Worm (Caenorhabditis elegans) whole organism, midembryonic: Measurements from ENCODE around the gene rps-1.

ENCODE experiments used
- cog-1 ChIP-seq: sonication (generic microtip); optimal IDR thresholded peaks from 2 replicates; lab custom pipeline; 2016; ENCODE audit warnings: missing genetic modification characterization, missing compliant biosample characterization
- flt-1 ChIP-seq: fragments of 200-800 bp; sonication (Bioruptor generic); IDR thresholded peaks from 2 replicates; pipeline ENCODE4 v1.3.6; 2022; ENCODE audit warnings: missing genetic modification characterization, missing compliant biosample characterization
- klf-2 ChIP-seq: fragments of 200-800 bp; sonication (Bioruptor generic); conservative IDR thresholded peaks from 2 replicates; pipeline ENCODE4 v1.3.6; 2022; ENCODE audit warnings: missing genetic modification reagents, missing genetic modification characterization, missing compliant biosample characterization
- med-1 ChIP-seq: sonication (generic microtip); optimal IDR thresholded peaks from 2 replicates; lab custom pipeline; 2017; ENCODE audit warnings: missing genetic modification characterization, mild to moderate bottlenecking, missing compliant biosample characterization, antibody characterized with exemption, missing genetic modification reagents; ENCODE audit not compliant: insufficient read depth
- ref-1 ChIP-seq: fragments of 200-800 bp; sonication (Bioruptor generic); conservative IDR thresholded peaks from 2 replicates; pipeline ENCODE4 v1.3.6; 2022; ENCODE audit warnings: missing genetic modification reagents, missing genetic modification characterization, missing compliant biosample characterization
- tab-1 ChIP-seq: fragments of 200-800 bp; sonication (Bioruptor generic); IDR thresholded peaks from 2 replicates; pipeline ENCODE4 v1.3.6; 2022; ENCODE audit warnings: missing genetic modification characterization, missing compliant biosample characterization
- ztf-23 ChIP-seq: fragments of 200-800 bp; sonication (Bioruptor generic); IDR thresholded peaks from 2 replicates; pipeline ENCODE4 v1.3.6; 2022; ENCODE audit warnings: missing genetic modification reagents, missing genetic modification characterization, missing compliant biosample characterization
- ztf-29 ChIP-seq: fragments of 200-800 bp; sonication (Bioruptor generic); IDR thresholded peaks from 2 replicates; pipeline ENCODE4 v1.3.6; 2022; ENCODE audit warnings: missing genetic modification reagents, missing genetic modification characterization, missing compliant biosample characterization

DNA sequence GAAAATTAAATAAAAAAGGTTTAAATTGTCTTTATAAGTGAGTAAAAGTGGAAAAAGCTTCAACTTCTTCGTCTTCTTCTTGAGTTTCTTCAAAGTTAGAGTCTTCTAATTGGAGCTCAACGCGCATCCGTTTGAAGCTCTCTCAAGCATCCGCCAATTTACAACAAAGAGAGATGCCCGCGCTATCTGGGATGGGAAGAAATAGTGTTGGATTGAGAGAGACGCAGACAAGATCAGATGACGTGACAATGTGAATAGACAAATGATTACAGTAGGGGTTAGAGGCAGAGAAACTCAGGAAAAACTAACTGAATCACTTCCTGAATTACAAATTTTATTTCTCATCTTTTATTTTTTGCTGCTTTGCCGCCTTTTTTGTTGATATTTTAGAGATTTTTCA lies 7.3 kb downstream of the rps-1 start:
- TF ChIP-seq klf-2 (no peak), ztf-23 (GFP tag; lab: Robert Waterston, UW) (no peak), tab-1 (no peak), flt-1 (GFP tag; lab: Robert Waterston, UW) (no peak), ztf-29 (GFP tag; lab: Robert Waterston, UW) (no peak), med-1 (GFP tag; lab: Kevin White, UChicago) (no peak), ref-1 (GFP tag; lab: Robert Waterston, UW) (no peak), cog-1 (tag; lab: Kevin White, UChicago) (no peak)
